Worm (Caenorhabditis elegans): ENCODE data around the gene Y46G5A.47.

Y46G5A.47 gene

DNA sequence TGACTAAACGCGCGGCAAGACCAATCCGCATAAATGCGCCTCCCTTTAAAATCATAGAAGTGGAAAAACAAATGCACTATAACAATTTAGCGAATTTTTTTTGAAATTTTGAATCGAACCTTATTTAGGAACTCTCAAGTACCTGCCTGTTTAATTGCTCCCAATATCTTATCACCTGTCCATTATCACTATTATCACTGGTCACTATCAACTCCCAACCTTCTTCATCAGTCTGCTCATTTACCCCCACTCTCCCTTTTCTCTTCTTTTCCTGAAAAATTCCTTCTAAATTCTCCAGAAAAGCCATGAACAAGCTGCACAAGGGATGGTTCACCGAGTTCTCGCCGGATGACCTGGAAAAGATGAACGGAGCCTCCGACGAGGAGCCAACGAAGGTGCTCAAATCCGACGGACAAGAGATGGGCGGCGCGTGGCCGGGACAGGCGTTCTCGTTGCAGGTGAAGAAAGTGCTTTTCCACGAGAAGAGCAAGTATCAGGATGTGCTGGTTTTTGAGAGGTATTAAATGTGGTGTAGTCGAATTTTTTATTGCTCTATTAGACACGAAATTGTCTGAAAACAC, 1.6 kb upstream of the Y46G5A.47 start, which contains the start of gene spds-1:
spds-1 (plus strand) TSS at position 298 of the 581 bp plus-strand sequence.
- no peak for TF ChIP-seq unc-62 (GFP tag; optimal IDR thresholded peaks at IDR 0.05)

DNA sequence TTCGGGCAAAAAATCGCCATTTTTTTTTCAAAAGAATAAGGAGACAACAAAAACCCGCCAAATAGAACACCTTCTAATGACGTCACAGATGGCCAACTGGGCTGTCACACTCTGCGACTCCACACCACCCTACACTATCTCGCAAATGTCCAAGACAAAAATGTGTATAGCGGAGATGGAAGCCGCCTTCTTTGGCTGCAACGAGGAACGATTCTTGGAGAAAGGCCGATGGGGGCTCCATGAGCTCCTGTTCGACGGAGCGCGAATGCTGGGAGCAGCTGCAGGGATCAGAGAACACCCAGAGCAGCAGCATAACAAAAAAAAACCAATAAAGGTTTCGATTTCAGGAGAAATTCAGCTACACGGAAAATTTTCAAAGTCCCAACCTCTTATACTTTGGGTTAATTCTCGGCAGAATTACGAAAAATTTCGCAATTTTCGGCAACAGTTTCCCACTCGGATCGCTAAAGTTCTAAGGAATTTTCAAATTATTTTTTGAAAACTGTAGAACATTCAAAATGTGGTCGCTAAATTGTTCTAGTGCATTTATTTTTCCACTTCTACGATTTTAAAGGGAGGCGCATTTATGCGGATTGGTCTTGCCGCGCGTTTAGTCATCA, 769 bp upstream of the Y46G5A.47 start:
- no peak for TF ChIP-seq unc-62 (GFP tag; optimal IDR thresholded peaks at IDR 0.05)

DNA sequence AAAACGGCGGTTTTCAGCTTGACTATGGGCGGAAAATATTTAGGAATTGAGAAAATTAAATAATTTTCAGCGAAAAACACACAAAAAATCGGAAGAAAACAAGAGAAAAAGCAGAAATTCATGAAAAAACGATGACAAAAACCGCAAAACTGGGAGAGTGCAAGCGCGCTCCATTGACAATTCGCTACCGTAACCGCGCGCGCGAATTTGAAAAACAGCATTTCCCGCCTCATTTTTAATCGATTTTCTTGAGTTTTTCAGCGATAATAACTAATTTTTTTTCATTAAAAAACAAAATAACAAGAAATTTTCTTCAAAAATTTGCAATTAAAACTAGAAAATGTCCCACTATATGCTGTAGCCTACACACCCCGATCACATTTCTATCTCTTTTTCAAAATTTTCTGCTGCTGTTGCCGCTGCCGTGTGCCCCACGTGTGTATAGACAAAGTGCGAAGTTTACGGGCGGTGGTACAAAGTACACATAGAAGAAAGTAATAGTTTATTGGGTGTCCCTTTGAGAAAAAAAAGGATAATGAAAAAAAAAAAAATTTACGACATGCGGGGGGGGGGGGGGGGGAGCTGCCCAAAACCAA, 5.1 kb downstream of the Y46G5A.47 start:
- no peak for TF ChIP-seq unc-62 (GFP tag; optimal IDR thresholded peaks at IDR 0.05)

DNA sequence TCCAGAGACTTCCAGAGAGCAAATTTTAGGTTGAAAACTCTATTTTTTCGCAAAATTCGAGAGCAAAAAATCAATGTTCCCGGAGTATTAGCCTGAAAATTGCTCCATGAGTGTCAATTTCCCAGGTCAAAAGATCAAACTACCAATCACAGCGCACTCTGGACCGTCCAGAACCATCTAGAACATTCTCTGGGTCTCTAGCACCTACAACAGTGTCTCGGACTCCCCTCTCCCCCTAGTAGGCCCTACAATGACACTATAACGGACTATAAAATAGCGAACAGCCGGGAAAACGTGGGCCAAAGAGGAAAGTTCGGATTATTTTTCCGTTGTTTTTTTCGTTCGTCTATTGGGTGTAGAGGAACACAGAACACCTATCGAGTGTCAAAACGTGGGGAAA, 5.7 kb downstream of the Y46G5A.47 start:
- TF ChIP-seq unc-62 (GFP tag; optimal IDR thresholded peaks at IDR 0.05) = no peak

DNA sequence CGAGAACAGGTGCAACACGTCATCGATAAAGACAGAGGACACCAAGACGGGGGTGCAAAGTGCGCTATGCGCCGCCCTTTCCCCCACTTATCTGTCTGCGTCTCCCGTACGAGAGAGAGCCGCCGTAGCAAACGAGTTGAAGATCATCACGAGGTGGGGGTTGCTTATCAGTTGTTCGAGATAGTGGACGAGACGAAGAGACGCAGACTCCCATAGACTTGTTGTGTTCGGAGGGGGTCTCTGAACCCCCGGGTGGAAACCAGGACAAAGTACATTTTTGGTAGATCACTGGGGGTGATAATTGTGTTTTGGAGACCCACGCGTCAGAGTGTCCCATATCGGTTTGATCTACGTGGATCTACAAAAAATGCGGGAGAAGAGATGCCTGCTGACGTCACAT, 6.3 kb downstream of the Y46G5A.47 start:
- TF ChIP-seq unc-62 (GFP tag; optimal IDR thresholded peaks at IDR 0.05) = no peak

DNA sequence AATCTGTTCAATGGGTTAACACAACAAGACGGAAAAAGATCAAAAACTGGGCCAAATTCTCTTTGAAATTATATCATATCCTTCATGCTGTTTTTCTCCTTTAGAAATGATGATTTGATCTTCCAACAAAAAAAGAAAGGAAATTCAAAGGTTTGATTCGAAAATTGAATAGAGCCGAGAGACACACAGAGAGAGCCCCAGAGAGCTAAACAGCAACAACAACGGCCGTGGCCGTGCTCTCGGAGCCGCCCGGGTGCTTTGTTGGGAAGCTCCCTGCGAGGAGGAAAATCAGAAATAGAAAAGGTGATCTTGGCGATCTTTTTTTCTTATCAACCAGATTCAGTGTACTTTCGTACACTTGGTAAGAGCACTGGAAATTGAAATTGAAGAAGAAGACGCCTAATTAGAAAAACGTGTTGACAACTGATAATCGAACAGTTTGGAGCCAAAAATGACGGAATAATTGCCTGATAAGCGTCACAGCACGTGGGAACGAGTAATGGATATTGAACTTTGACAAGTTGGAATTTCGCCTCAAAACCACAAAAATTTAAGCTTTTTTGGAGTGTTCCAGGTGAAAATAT, 7.8 kb downstream of the Y46G5A.47 start:
- TF ChIP-seq unc-62 (GFP tag; optimal IDR thresholded peaks at IDR 0.05) = no peak

DNA sequence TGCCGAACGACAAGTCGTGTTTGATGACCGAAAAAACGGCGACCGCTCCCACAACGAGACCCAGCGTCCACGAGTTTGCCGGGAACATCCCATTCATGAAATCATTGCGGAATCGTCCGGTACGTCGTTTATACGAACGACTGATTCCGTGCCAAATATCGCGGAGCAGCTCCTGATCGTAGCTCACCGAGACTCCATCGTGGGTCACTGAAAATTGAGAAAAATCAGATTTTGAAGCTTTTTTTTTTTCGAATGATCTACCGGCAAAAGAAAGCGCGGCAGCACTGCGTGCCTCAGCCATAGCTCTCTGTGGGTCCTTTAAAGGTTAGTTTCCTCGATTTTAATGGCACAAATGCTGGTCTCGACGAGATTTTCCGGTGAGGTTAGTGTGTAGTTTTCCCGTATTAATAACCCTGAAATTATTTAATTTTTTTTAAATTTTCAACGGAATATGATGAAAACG, 9.0 kb downstream of the Y46G5A.47 start, which contains the start of gene cpt-1:
cpt-1 (minus strand) TSS at position 413 of the 463 bp plus-strand sequence.
- no peak for TF ChIP-seq unc-62 (GFP tag; optimal IDR thresholded peaks at IDR 0.05)

DNA sequence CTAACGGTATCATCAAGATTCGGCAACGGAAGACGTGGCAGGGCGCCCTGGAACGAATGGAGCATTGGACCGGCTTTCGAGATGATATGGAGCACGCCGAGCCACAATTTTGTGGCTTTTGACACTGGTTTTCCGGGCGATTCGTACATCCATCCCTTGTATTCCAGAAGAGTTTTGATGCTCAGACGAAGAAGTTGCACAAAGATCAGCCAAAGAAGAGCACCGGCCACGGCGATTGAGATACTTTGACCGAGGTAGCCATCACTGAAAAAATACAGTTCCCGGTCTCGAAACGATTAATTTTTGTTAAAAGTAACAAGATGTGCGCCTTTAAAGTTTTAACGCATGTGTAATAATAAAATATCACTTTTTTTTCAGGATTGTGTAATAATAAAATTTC, 9.9 kb downstream of the Y46G5A.47 start:
- TF ChIP-seq unc-62 (GFP tag; optimal IDR thresholded peaks at IDR 0.05) = no peak

DNA sequence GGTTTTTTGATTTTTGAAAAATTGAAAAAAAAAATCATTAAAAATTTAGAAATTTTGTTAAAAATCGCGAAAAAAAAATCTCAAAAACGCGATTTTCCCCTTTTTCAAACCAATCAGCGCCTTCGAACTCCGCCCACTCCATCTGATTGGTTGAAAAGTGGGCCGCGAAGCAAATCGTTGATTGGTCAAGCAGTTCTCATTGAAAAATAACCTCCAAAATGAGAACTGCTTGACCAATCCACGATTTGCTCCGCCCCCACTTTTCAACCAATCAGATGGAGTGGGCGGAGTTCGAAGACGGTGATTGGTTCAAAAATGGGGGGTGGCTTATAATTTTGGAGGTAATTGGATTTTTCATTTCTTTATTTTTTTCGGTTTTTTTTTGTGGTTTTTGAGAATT, 14.7 kb downstream of the Y46G5A.47 start:
- no peak for TF ChIP-seq unc-62 (GFP tag; optimal IDR thresholded peaks at IDR 0.05)

DNA sequence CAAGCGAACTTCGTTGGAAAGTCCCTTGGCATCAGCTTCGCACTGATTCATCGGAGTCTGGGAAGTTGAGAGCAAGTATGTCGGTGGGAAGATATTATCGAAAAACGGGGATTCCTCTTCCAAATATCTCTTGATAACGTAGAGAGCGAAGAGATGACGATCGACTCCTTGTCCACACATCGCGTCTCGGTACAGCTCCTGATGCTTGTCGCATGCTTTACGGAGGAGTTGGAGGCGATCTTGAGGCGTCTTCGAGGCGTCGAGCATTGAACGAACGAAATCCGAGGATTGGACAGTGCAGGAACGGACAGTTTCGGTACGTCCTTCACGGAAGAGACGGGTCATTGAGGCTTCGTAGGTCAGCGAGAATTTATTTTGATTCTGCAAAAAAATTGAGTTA, 15.6 kb downstream of the Y46G5A.47 start:
- TF ChIP-seq unc-62 (GFP tag; optimal IDR thresholded peaks at IDR 0.05) = no peak

DNA sequence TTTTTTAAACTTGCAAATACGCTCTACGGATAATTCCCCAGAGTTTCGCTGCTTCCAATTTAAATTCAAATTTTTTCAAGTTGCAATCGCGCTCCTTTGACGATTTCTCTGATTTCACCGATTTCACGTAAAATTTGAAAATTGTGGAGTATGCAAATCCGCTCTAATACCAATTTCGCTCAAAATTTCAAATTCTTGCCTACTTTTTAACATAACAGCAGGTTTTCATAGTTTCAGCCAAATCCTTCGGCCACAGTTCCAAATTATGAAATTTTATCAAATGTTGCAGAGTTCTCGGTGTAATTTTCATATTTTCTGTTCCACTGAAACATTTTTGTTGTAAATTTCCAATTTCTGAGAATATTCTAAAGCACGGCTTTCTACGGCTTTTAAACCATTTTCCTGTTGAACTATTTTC, 17.3 kb downstream of the Y46G5A.47 start, which contains the start of gene alkb-7:
alkb-7 (minus strand) TSS at position 323 of the 418 bp plus-strand sequence.
- TF ChIP-seq unc-62 (GFP tag; optimal IDR thresholded peaks at IDR 0.05) = no peak

DNA sequence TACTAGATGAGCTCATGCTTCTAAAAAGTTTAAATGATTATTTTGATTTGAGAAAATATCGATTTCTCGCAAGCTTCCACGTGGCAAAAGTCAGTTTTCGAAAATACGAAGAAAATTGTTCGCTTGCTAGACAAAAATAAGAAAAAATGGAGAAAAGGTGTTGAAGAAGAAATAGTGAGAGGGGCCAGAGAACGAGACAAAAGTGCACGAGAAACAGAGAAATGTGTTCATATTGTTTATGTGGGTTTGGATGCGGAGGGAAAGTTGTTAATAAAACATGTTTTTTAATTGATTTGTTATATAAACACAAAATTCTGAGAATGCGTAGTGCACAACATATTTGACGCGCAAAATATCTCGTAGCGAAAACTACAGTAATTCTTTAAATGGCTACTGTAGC, 19.7 kb downstream of the Y46G5A.47 start, which contains the start of gene Y46G5A.15:
Y46G5A.15 (minus strand) TSS at position 26 of the 400 bp plus-strand sequence.
- no peak for TF ChIP-seq unc-62 (GFP tag; optimal IDR thresholded peaks at IDR 0.05)

DNA sequence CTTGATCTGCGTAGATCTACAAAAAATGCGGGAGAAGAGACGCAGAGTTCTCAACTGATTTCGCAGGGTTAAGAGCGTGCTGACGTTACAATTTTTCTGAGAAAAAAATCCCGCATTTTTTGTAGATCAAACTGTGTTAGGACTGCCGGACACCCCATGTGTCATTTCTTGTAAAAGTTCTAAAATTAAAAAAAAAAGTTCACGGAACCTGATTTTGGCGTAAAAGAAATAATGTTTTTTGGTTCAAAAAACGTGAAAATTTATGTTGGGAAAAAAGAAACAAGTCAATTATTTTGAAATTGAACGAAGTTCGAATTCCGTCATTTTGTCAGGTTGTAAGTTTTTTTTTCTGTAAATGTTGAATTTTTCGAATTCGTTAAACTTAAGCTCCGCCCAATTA, 28.7 kb downstream of the Y46G5A.47 start, which contains the start of gene Y46G5A.34:
Y46G5A.34 (plus strand) TSS at position 301 of the 400 bp plus-strand sequence.
- no peak for TF ChIP-seq unc-62 (GFP tag; optimal IDR thresholded peaks at IDR 0.05)

DNA sequence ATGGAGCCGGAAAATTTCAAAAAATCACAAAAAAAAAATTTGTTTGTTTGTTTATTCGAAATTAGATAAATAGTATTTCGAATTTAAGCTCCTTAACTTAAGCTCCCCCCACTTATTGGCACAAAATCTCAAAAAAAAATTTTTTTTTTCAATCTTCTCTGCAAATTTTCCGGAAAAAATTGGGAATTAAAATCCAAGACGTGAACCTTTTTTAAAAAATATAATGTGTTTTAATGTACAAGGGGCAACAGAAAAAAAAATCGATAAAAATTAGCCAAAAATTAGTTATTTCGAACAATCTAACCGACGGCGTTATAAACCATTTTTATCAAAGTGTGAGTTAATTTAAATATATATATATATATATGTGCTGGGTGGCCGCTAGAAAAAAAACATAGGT, 30.7 kb downstream of the Y46G5A.47 start, which contains the start of gene Y46G5A.14:
Y46G5A.14 (plus strand) TSS at position 301 of the 400 bp plus-strand sequence.
- TF ChIP-seq unc-62 (GFP tag; optimal IDR thresholded peaks at IDR 0.05) = no peak

DNA sequence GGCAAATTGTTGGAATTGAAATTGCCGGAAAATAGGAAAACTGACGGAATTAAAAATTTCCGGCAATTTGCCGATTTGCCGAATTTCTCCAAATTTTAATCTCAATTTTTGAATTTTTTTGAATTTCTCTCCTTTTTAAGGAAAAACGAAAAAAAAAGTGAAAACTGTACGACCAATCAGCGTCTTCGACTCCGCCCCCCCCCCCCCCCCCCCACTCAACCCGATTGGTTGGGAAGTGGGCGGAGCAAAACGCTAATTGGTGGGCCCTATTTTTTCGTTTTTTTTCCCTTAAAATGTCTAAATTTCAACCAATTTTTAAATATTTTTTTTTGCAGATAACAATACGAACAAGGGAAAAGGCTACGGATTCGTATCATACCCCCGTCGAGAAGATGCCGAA, 35.2 kb downstream of the Y46G5A.47 start:
- TF ChIP-seq unc-62 (GFP tag; optimal IDR thresholded peaks at IDR 0.05) = no peak

DNA sequence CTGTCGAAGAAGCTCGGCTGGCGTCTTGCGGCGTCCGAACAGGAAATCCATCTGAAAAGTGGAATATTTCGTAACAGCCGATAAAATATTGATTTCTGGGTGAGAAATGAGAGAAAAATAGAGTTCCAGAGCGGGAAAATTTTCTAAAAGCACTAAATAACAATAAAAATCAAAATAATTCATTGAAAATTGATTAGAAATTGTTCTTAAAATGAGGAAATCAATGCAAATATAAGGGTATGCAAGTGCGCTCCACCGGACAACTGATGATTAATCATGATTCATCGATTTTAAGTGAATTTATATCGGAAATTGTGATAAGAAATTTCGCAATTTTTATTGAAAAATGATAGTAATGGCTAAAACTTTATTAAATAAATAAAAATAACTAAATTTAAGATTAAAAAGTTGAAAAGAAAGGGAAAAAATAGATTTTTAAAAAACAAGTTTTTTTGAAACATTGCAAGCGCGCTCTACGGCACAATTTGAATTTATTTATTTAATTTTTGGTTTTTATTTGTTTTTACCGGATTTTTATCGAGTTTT, 36.9 kb downstream of the Y46G5A.47 start, which contains the start of the genes vps-2 and tiar-2:
vps-2 (minus strand) TSS at position 51 of the 546 bp plus-strand sequence.
tiar-2 (plus strand) TSS at position 520 of the 546 bp plus-strand sequence.
- no peak for TF ChIP-seq unc-62 (GFP tag; optimal IDR thresholded peaks at IDR 0.05)
